Fruit fly (Drosophila melanogaster): ENCODE data around the gene Inx6.

- TF ChIP-seq Myc (optimal IDR thresholded peaks at IDR 0.05), result no peak
- no peak for TF ChIP-seq tai (GFP tag; optimal IDR thresholded peaks at IDR 0.05)
- TF ChIP-seq rgr (GFP tag; optimal IDR thresholded peaks at IDR 0.05), result no peak
- no peak for TF ChIP-seq Hr78 (GFP tag; optimal IDR thresholded peaks at IDR 0.05)
- TF ChIP-seq Sp1 (GFP tag; optimal IDR thresholded peaks at IDR 0.05), result no peak
- no peak for TF ChIP-seq sage (GFP tag; optimal IDR thresholded peaks at IDR 0.05)
- no peak for TF ChIP-seq psq (GFP tag; optimal IDR thresholded peaks at IDR 0.05)
- no peak for TF ChIP-seq Hr83 (GFP tag; optimal IDR thresholded peaks at IDR 0.05; ENCODE audit: poor library complexity, severe bottlenecking)
- no peak for TF ChIP-seq usp (GFP tag; optimal IDR thresholded peaks at IDR 0.05)
Observed at dm6 chrX:20255977-20256376, 13.6 kb downstream of the Inx6 start.

Measured in whole organism, wandering third instar larva.